Worm (Caenorhabditis elegans): ENCODE results near the gene F41F3.9.

DNA sequence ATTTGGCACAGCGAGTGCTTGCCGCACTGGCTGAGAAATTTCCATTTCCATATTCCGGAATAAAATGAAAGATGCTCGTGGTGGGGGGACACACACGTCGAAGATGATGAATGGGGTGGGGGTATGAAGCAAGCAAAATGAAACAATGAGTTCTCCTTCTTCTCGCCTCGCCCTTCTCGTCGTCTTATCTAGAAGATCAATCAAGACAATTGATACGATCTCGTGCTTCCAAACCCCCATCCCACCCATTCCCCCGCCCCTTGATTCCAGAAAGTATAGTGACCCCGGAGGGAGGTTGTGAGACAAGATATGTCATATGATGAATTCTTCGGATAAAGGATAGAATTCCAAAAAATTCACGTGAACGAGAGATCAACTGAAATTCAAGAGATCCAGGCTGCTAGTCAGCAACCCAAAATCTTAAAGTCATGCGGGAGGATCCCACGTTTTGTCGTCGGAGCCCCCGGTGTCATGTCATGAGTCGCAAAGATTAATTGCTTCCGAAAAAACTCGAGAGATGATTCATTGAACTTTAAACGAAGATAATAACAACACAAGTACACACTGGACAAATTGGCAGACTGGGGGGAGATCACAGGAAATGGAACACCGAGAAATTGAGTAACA, 39.3 kb downstream of the F41F3.9 start:
- no peak for TF ChIP-seq ceh-9 (tag; optimal IDR thresholded peaks at IDR 0.05)
- TF ChIP-seq ceh-82 (tag; optimal IDR thresholded peaks at IDR 0.05): no peak
- no peak for TF ChIP-seq ztf-11 (tag; optimal IDR thresholded peaks at IDR 0.05)
- TF ChIP-seq nhr-28 (tag; optimal IDR thresholded peaks at IDR 0.05): no peak
- TF ChIP-seq nhr-77 (tag; optimal IDR thresholded peaks at IDR 0.05): no peak
- no peak for TF ChIP-seq skn-1 (tag; optimal IDR thresholded peaks at IDR 0.05)

Measured in whole organism, L3 larva.